Fruit fly (Drosophila melanogaster) whole organism, prepupa: ENCODE measurements around the gene form3.

Source experiments
- Blimp-1 ChIP-seq: fragments of 200-800 bp; sonication (Bioruptor generic); optimal IDR thresholded peaks from 3 replicates; lab custom pipeline; 2017; ENCODE audit warnings: missing biosample characterization, missing genetic modification characterization, mild to moderate bottlenecking, moderate library complexity, missing genetic modification reagents
- CG11762 ChIP-seq: fragments of 200-800 bp; sonication (Bioruptor generic); optimal IDR thresholded peaks from 3 replicates; lab custom pipeline; 2016; ENCODE audit warnings: missing biosample characterization, missing genetic modification characterization; ENCODE audit not compliant: insufficient read depth
- CG15336 ChIP-seq: fragments of 200-800 bp; sonication (Bioruptor generic); IDR thresholded peaks from 2 replicates; pipeline ENCODE4 v1.3.6; 2022; ENCODE audit warnings: missing biosample characterization, missing genetic modification characterization
- CG16779 ChIP-seq: fragments of 200-800 bp; sonication (Bioruptor generic); optimal IDR thresholded peaks from 3 replicates; lab custom pipeline; 2017; ENCODE audit warnings: missing biosample characterization, mild to moderate bottlenecking, missing genetic modification characterization
- CG31627 ChIP-seq: fragments of 200-800 bp; sonication (Bioruptor generic); optimal IDR thresholded peaks from 3 replicates; lab custom pipeline; 2016; ENCODE audit warnings: missing biosample characterization, missing genetic modification characterization
- CG32006 ChIP-seq: fragments of 200-800 bp; sonication (Bioruptor generic); optimal IDR thresholded peaks from 3 replicates; lab custom pipeline; 2017; ENCODE audit warnings: missing biosample characterization, mild to moderate bottlenecking, missing genetic modification characterization
- CG3919 ChIP-seq: fragments of 200-800 bp; sonication (Bioruptor generic); optimal IDR thresholded peaks from 3 replicates; lab custom pipeline; 2016; ENCODE audit warnings: missing biosample characterization, missing genetic modification characterization
- CG4318 ChIP-seq: fragments of 200-800 bp; sonication (Bioruptor generic); optimal IDR thresholded peaks from 3 replicates; lab custom pipeline; 2017; ENCODE audit warnings: missing biosample characterization, mild to moderate bottlenecking, missing genetic modification characterization
- CG6163 ChIP-seq: fragments of 200-800 bp; sonication (Bioruptor generic); IDR thresholded peaks from 3 replicates; pipeline ENCODE4 v1.3.6; 2022; ENCODE audit warnings: missing biosample characterization, missing genetic modification characterization
- CG6808 ChIP-seq: fragments of 200-800 bp; sonication (Bioruptor generic); optimal IDR thresholded peaks from 3 replicates; lab custom pipeline; 2017; ENCODE audit warnings: missing biosample characterization, missing genetic modification characterization, mild to moderate bottlenecking, moderate library complexity, missing genetic modification reagents
- CG6854 ChIP-seq: fragments of 200-800 bp; sonication (Bioruptor generic); optimal IDR thresholded peaks from 2 replicates; lab custom pipeline; 2017; ENCODE audit warnings: missing biosample characterization, mild to moderate bottlenecking, missing genetic modification characterization
- CG7368 ChIP-seq: fragments of 200-800 bp; sonication (Bioruptor generic); optimal IDR thresholded peaks from 3 replicates; lab custom pipeline; 2016; ENCODE audit warnings: missing biosample characterization, missing genetic modification characterization
- CG8632 ChIP-seq: fragments of 200-800 bp; sonication (Bioruptor generic); optimal IDR thresholded peaks from 3 replicates; lab custom pipeline; 2016; ENCODE audit warnings: missing biosample characterization, missing genetic modification characterization
- Eip75B ChIP-seq: fragments of 200-800 bp; sonication (Bioruptor generic); optimal IDR thresholded peaks from 3 replicates; lab custom pipeline; 2016; ENCODE audit warnings: missing biosample characterization, missing genetic modification characterization
- Eip78C ChIP-seq: fragments of 200-800 bp; sonication (Bioruptor generic); peaks from one replicate; lab custom pipeline; 2016; ENCODE audit warnings: missing biosample characterization, missing genetic modification characterization
- Ets21C ChIP-seq: fragments of 200-800 bp; sonication (Bioruptor generic); optimal IDR thresholded peaks from 3 replicates; lab custom pipeline; 2016; ENCODE audit warnings: missing biosample characterization, missing genetic modification characterization
- Hr39 ChIP-seq: fragments of 200-800 bp; sonication (Bioruptor generic); optimal IDR thresholded peaks from 2 replicates; lab custom pipeline; 2016; ENCODE audit warnings: missing biosample characterization, missing genetic modification characterization
- Lpt ChIP-seq: fragments of 200-800 bp; sonication (Bioruptor generic); optimal IDR thresholded peaks from 3 replicates; lab custom pipeline; 2016; ENCODE audit warnings: missing biosample characterization, missing genetic modification characterization
- Met ChIP-seq: fragments of 200-800 bp; sonication (Bioruptor generic); optimal IDR thresholded peaks from 3 replicates; lab custom pipeline; 2016; ENCODE audit warnings: missing biosample characterization, missing genetic modification characterization
- Smox ChIP-seq: fragments of 200-800 bp; sonication (Bioruptor generic); optimal IDR thresholded peaks from 3 replicates; lab custom pipeline; 2016; ENCODE audit warnings: missing biosample characterization, missing genetic modification characterization
- Sox14 ChIP-seq: fragments of 200-800 bp; sonication (Bioruptor generic); optimal IDR thresholded peaks from 3 replicates; lab custom pipeline; 2016; ENCODE audit warnings: missing biosample characterization, missing genetic modification characterization
- Sox15 ChIP-seq: fragments of 200-800 bp; sonication (Bioruptor generic); optimal IDR thresholded peaks from 3 replicates; lab custom pipeline; 2016; ENCODE audit warnings: missing biosample characterization, missing genetic modification characterization
- achi ChIP-seq: fragments of 200-800 bp; sonication (Bioruptor generic); optimal IDR thresholded peaks from 3 replicates; lab custom pipeline; 2016; ENCODE audit warnings: missing biosample characterization, missing genetic modification characterization
- cyc ChIP-seq: fragments of 200-800 bp; sonication (Bioruptor generic); optimal IDR thresholded peaks from 3 replicates; lab custom pipeline; 2016; ENCODE audit warnings: missing biosample characterization, missing genetic modification characterization
- dsx ChIP-seq: fragments of 200-800 bp; optimal IDR thresholded peaks from 3 replicates; lab custom pipeline; 2019; ENCODE audit warnings: missing biosample characterization, mild to moderate bottlenecking, missing genetic modification characterization, moderate library complexity; ENCODE audit not compliant: poor library complexity, severe bottlenecking
- eg ChIP-seq: fragments of 200-800 bp; sonication (Bioruptor generic); IDR thresholded peaks from 3 replicates; pipeline ENCODE4 v1.3.6; 2022; ENCODE audit warnings: missing biosample characterization, missing genetic modification characterization
- fd85E ChIP-seq: fragments of 200-800 bp; sonication (Bioruptor generic); optimal IDR thresholded peaks from 3 replicates; lab custom pipeline; 2016; ENCODE audit warnings: missing biosample characterization, missing genetic modification characterization
- fkh ChIP-seq: fragments of 200-800 bp; sonication (Bioruptor generic); optimal IDR thresholded peaks from 3 replicates; lab custom pipeline; 2017; ENCODE audit warnings: missing biosample characterization, mild to moderate bottlenecking, missing genetic modification characterization, moderate library complexity
- net ChIP-seq: fragments of 200-800 bp; sonication (Bioruptor generic); optimal IDR thresholded peaks from 3 replicates; lab custom pipeline; 2016; ENCODE audit warnings: missing biosample characterization, missing genetic modification characterization
- pdm3 ChIP-seq: fragments of 200-800 bp; sonication (Bioruptor generic); optimal IDR thresholded peaks from 3 replicates; lab custom pipeline; 2016; ENCODE audit warnings: missing biosample characterization, missing genetic modification characterization
- salr ChIP-seq, 2 experiments: fragments of 200-800 bp; sonication (Bioruptor generic); optimal IDR thresholded peaks; 3 replicates each; lab custom pipeline; 2016 to 2018; ENCODE audit warnings: missing biosample characterization in 2 of 2, missing genetic modification characterization in 2 of 2, mild to moderate bottlenecking in 1 of 2
- spab ChIP-seq: fragments of 200-800 bp; sonication (Bioruptor generic); optimal IDR thresholded peaks from 2 replicates; lab custom pipeline; 2017; ENCODE audit warnings: missing biosample characterization, mild to moderate bottlenecking, missing genetic modification characterization, missing genetic modification reagents
- svp ChIP-seq: fragments of 200-800 bp; sonication (Bioruptor generic); peaks from one replicate; lab custom pipeline; 2016; ENCODE audit warnings: missing biosample characterization, missing genetic modification characterization
- vri ChIP-seq: fragments of 200-800 bp; sonication (Bioruptor generic); optimal IDR thresholded peaks from 3 replicates; lab custom pipeline; 2016; ENCODE audit warnings: missing biosample characterization, mild to moderate bottlenecking, missing genetic modification characterization

The form3 gene

DNA sequence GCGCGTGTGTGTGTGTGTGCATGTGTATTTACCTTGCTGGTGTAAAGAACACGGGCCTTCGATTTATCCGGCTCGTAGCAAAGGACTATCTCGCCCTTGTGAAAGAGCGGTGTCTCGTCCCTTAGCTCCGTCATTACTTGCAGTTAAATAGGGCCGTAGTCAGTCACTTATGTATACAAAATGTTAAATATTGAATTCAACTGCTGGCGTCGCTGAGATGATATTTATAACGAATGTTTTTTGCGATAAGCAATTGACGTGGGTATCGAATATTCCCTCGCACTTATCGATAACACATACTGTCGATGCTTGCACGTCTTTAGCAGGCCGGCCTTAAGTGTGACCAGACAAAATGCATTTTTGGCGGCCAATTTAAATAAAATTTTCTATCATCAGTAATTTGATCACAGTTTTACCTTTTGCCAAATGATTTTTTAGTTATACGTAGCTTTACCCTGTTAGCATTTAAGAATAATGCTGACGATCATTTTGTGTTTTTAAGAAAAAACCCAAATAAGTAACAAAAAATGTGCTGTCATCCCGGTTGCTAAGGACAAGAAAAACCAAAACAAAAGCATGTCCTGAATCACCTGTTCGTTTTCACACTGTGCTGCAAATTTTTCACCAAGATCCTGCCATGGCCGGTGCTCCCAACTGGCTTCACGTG lies 30.8 kb downstream of the form3 start, which contains the start of the genes msl-3 and BBS1:
TSS of gene msl-3 (minus strand) at position 245 of the 667 bp plus-strand sequence.
TSS of gene BBS1 (plus strand) at position 617 of the 667 bp plus-strand sequence.
- peak; percentile 92 for TF ChIP-seq fkh (GFP tag; lab: Kevin White, UChicago)
- no peak for TF ChIP-seq Lpt (GFP tag; lab: Kevin White, UChicago)

DNA sequence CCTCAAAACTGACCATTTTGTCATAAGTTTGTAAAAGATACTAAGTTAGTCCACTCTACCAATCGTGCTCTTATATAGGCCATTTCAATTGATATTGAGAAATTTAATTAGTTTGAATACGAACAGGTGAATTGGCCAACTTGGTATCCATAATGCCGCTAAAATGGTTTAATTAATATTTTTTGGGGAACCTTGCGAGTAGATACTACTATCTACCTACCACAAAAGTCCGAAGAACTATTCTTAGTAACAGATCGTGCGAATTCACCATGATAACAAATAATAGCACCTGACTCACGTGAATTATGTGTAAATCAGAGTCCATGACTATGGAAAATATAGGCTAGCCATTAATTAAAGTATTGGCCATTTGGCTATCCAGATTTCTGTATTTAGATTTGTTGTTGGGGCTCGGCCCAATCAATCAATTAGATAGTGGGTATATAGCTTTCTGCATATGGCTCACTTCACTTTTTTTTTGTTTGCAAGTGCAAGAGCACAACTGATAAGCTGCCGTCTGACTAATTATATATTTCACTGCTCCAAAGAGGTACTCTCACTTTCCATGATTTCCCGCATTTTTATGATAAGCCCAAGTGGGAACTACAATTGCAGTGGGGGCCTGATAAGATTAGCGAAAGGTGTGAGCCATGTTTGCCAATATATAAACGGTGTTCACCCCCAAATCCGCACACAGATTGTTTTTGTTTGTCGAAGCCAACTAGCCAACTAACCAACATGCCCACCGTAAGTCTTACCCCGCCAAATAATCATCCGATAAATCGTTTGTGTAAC lies 33.8 kb downstream of the form3 start, which contains the start of the genes Acbp4 and Acbp6:
TSS of gene Acbp4 (minus strand) at position 51 of the 795 bp plus-strand sequence.
TSS of gene Acbp6 (plus strand) at position 690 of the 795 bp plus-strand sequence.
- peak; percentile 36 for TF ChIP-seq svp (GFP tag; lab: Kevin White, UChicago)
- no peak for TF ChIP-seq CG6854
- no peak for TF ChIP-seq CG8632 (GFP tag; lab: Kevin White, UChicago)
- TF ChIP-seq CG31627 = no peak
- TF ChIP-seq, all 60 proteins: peak for 1

DNA sequence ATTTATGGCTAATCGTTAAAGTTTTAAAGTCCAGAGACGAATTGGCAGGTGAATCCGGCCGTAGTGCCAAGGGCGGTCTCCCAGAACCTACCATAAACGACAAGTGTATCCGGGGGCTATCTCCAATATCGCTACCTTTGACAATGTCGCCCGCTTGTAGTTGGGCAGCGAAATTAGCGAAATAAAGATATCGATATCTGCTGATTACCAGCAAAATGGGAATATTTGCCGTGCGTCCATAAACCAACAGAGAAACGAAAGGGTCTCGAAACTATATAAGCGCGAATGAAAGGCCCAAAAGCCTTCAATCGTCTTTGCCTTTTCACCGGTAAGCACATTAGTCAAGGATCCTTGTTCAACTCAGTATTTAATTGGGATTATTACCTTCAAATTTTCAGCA lies 36.0 kb downstream of the form3 start, which contains the start of gene Acbp3:
TSS of gene Acbp3 (plus strand) at position 301 of the 400 bp plus-strand sequence.
- no peak for TF ChIP-seq Sox15 (GFP tag; lab: Kevin White, UChicago)
- peak; percentile 3 for TF ChIP-seq Eip78C (GFP tag; lab: Kevin White, UChicago)

DNA sequence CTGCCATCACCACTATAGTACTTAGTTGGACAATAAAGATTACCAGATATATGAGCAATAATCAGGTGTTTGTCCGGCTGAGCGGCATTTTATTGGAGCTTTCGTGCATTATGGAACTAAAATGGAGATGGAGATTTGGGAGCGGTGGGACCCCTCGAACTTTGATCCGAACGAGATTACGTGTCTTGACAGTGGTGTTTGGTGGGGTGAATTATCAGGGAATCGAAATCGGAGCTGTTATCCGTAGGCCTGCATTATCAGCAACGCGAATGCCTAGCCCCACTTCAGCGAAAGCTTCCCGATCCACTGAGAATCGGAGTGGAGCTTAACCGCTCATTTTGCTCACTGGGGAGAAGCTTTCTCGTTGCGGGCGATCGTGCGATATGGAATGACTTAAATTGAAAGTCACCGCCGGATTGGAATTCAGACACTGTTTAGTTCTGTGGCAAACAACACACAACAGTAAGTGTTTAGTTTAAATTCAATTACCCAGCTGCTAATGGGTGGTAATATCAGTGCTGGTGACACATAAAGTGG lies 36.9 kb downstream of the form3 start, which contains the start of gene Acbp2:
TSS of gene Acbp2 (plus strand) at position 417 of the 537 bp plus-strand sequence.
- TF ChIP-seq vri (GFP tag; lab: Kevin White, UChicago) = peak; percentile 75
- peak; percentile 9 for TF ChIP-seq net
- TF ChIP-seq CG8632 (GFP tag; lab: Kevin White, UChicago) = no peak
- peak; percentile 97 for TF ChIP-seq svp (GFP tag; lab: Kevin White, UChicago)
- no peak for TF ChIP-seq fkh (GFP tag; lab: Kevin White, UChicago)
- peak; percentile 23 for TF ChIP-seq CG6854
- peak; percentile 2 for TF ChIP-seq CG3919 (GFP tag; lab: Kevin White, UChicago)
- TF ChIP-seq achi (GFP tag; lab: Kevin White, UChicago) = no peak
- peak; percentile 28 for TF ChIP-seq Eip78C (GFP tag; lab: Kevin White, UChicago)

DNA sequence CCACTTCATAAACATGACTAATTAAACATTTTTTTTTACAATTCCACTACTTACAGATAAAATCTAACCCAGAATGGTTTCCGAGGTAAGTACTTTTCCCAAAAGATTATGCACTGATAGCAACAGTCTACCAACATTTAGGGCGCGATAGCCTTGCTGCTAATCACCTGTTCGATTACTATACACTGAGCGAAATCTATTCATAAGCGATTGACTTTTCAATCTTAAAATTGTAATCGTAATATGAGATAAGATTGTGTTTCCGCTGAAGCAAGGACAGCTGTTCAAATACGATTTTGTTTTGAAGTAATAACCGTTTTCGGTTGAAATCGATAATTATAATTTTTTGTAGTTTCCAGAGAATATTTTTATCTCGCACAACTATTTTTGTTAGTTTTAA lies 38.0 kb downstream of the form3 start:
- TF ChIP-seq CG15336 (GFP tag; lab: Robert Waterston, UW) = no peak
- TF ChIP-seq Ets21C (GFP tag; lab: Kevin White, UChicago) = no peak
- no peak for TF ChIP-seq CG32006 (GFP tag; lab: Kevin White, UChicago)

DNA sequence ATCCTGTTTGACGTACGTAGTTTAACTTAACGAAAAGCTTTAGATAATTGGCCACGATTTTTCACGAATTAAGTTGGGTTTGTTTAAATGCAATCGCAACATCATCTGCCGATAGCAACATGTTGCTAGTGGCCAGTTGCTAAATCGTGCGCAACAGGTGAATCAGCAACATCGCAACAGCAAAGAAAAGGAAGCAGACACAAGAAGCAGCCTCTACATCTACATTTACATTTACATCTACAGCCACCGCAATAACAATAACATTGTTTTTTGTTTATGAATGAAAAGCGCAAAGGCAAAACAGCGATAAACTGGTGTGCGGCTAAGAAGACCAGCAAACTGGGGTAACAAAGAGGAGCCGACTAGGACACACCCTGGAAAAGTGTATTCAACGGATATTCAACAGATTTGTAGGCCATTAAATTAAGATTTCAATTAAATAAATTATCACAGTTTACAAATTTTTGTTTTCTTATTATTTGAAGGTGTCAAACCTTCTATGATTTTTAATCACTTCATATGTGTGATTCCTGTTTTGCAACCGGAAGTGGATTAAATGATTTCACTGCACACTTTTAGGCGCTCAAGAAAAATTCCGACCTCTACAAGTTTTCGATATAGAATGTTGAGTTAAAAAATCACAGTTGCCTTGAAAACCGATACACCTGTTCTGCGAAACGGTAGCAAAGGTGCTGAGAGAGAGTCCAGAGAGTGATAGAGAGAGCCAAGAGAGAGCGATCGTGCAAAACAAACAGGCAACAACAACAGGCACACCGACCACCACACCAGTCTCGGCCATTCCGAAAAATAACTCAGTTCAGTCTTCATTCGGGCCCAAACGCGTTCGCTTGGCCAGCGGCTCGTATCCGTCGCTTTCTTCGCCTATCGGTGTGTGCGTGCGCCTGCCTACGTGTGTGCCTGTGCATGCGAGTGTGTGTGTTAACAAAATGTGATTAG lies 39.4 kb downstream of the form3 start, which contains the start of gene melt:
TSS of gene melt (plus strand) at position 818 of the 957 bp plus-strand sequence.
- TF ChIP-seq Sox14 (GFP tag; lab: Kevin White, UChicago) (peak; percentile 92), Hr39 (GFP tag; lab: Kevin White, UChicago) (peak; percentile 92), Blimp-1 (GFP tag; lab: Kevin White, UChicago) (peak; percentile 70), vri (GFP tag; lab: Kevin White, UChicago) (peak; percentile 75), Lpt (GFP tag; lab: Kevin White, UChicago) (peak; percentile 90), fd85E (GFP tag; lab: Kevin White, UChicago) (no peak), Met (GFP tag; lab: Kevin White, UChicago) (peak; percentile 94), CG7368 (GFP tag; lab: Kevin White, UChicago) (peak; percentile 80), spab (GFP tag; lab: Kevin White, UChicago) (peak; percentile 83), Eip75B (GFP tag; lab: Kevin White, UChicago) (peak; percentile 94), CG16779 (tag; lab: Kevin White, UChicago) (peak; percentile 84), CG6163 (GFP tag; lab: Robert Waterston, UW) (peak; percentile 72), pdm3 (GFP tag; lab: Kevin White, UChicago) (peak; percentile 91), CG6808 (GFP tag; lab: Kevin White, UChicago) (peak; percentile 85), salr (GFP tag; optimal IDR thresholded peaks at IDR 0.05; lab: Kevin White, UChicago) (peak; percentile 54 to 92), CG15336 (GFP tag; lab: Robert Waterston, UW) (peak; percentile 88), dsx (GFP tag; lab: Kevin White, UChicago) (peak; percentile 68), eg (peak; percentile 72), cyc (peak; percentile 91), Smox (GFP tag; lab: Kevin White, UChicago) (peak; percentile 89), CG4318 (peak; percentile 88), CG11762 (GFP tag; lab: Kevin White, UChicago) (peak; percentile 82)
